Worm (Caenorhabditis elegans) whole organism, midembryonic: ENCODE measurements around the gene K02D10.8.

Experiments
- T22C8.4 ChIP-seq: fragments of 200-800 bp; sonication (Bioruptor generic); IDR thresholded peaks from 2 replicates; pipeline ENCODE4 v1.3.6; 2022; ENCODE audit warnings: missing genetic modification characterization, missing compliant biosample characterization
- cog-1 ChIP-seq: sonication (generic microtip); optimal IDR thresholded peaks from 2 replicates; lab custom pipeline; 2016; ENCODE audit warnings: missing genetic modification characterization, missing compliant biosample characterization
- flt-1 ChIP-seq: fragments of 200-800 bp; sonication (Bioruptor generic); IDR thresholded peaks from 2 replicates; pipeline ENCODE4 v1.3.6; 2022; ENCODE audit warnings: missing genetic modification characterization, missing compliant biosample characterization
- klf-2 ChIP-seq: fragments of 200-800 bp; sonication (Bioruptor generic); conservative IDR thresholded peaks from 2 replicates; pipeline ENCODE4 v1.3.6; 2022; ENCODE audit warnings: missing genetic modification reagents, missing genetic modification characterization, missing compliant biosample characterization
- med-1 ChIP-seq: sonication (generic microtip); optimal IDR thresholded peaks from 2 replicates; lab custom pipeline; 2017; ENCODE audit warnings: missing genetic modification characterization, mild to moderate bottlenecking, missing compliant biosample characterization, antibody characterized with exemption, missing genetic modification reagents; ENCODE audit not compliant: insufficient read depth
- ref-1 ChIP-seq: fragments of 200-800 bp; sonication (Bioruptor generic); conservative IDR thresholded peaks from 2 replicates; pipeline ENCODE4 v1.3.6; 2022; ENCODE audit warnings: missing genetic modification reagents, missing genetic modification characterization, missing compliant biosample characterization
- tab-1 ChIP-seq: fragments of 200-800 bp; sonication (Bioruptor generic); IDR thresholded peaks from 2 replicates; pipeline ENCODE4 v1.3.6; 2022; ENCODE audit warnings: missing genetic modification characterization, missing compliant biosample characterization
- ztf-23 ChIP-seq: fragments of 200-800 bp; sonication (Bioruptor generic); IDR thresholded peaks from 2 replicates; pipeline ENCODE4 v1.3.6; 2022; ENCODE audit warnings: missing genetic modification reagents, missing genetic modification characterization, missing compliant biosample characterization
- ztf-29 ChIP-seq: fragments of 200-800 bp; sonication (Bioruptor generic); IDR thresholded peaks from 2 replicates; pipeline ENCODE4 v1.3.6; 2022; ENCODE audit warnings: missing genetic modification reagents, missing genetic modification characterization, missing compliant biosample characterization

The K02D10.8 gene

DNA sequence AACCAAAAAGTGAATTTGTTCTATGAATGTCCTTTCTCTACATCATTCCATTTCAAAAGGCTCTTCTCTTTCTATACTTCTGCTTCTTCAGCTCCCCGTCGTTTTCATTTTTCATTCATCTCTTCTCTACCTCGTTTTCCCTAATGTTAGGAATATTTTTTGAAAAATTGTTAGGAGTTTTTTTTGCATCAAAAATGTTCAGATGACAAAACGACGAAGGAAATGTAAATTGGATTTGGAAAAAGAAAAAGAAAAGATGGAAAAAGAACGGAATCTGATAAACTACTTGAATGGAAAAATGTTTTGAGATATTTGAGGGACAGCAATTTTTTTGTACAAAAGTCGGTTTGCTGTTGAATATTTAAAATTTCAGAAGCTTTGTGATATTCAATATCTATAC, 41.4 kb upstream of the K02D10.8 start:
- no peak for TF ChIP-seq cog-1 (tag; lab: Kevin White, UChicago)
- no peak for TF ChIP-seq klf-2 (GFP tag; lab: Robert Waterston, UW)
- no peak for TF ChIP-seq T22C8.4 (GFP tag; lab: Robert Waterston, UW)
- no peak for TF ChIP-seq ztf-23
- TF ChIP-seq flt-1: no peak
- TF ChIP-seq tab-1: no peak
- TF ChIP-seq ztf-29 (GFP tag; lab: Robert Waterston, UW): no peak
- TF ChIP-seq ref-1: no peak
- no peak for TF ChIP-seq med-1 (GFP tag; lab: Kevin White, UChicago)

DNA sequence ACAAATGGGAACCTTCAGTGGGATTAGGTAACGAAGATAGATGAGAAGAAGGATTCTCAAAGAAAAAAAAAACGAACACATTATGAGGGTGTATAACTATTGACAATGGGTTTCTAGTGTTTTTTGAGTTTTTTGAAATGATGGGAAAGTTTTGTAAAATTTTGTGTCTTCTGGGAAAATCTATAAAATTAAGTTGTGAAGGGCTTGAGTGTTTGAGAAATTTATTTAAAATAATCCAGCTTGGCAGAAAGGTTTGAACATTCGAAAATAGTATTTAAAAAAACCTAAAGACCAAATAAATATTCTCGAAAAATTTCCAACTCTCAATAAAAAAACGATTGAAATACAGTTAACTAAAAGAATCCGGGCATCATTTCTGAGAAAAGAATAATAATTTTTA, 41.0 kb upstream of the K02D10.8 start:
- TF ChIP-seq cog-1 (tag; lab: Kevin White, UChicago) (no peak), klf-2 (GFP tag; lab: Robert Waterston, UW) (no peak), tab-1 (no peak), ztf-23 (no peak), med-1 (GFP tag; lab: Kevin White, UChicago) (no peak), ztf-29 (GFP tag; lab: Robert Waterston, UW) (no peak), ref-1 (no peak), flt-1 (no peak), T22C8.4 (GFP tag; lab: Robert Waterston, UW) (no peak)

DNA sequence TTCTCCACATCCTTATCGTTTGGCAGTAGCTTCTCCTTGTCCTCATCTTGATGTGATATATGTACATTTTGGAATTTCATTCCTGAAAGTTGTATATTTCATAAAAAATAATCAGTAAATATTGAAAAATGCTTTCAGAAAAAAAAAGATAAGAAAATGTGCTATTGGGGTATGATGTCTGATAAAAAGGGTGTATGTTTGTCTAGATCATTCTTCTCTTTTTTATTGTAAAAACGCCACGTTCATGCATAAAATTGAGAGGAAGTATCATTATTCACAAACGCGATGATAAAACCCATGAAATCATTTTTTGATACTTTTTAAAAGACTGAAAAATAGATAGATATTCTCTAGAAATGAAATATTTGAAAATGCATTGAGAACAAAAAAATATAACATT, 37.6 kb upstream of the K02D10.8 start:
- TF ChIP-seq ztf-23 (no peak), ztf-29 (GFP tag; lab: Robert Waterston, UW) (no peak), med-1 (GFP tag; lab: Kevin White, UChicago) (no peak), ref-1 (no peak), T22C8.4 (GFP tag; lab: Robert Waterston, UW) (no peak), tab-1 (no peak), flt-1 (no peak), cog-1 (tag; lab: Kevin White, UChicago) (no peak), klf-2 (GFP tag; lab: Robert Waterston, UW) (no peak)

DNA sequence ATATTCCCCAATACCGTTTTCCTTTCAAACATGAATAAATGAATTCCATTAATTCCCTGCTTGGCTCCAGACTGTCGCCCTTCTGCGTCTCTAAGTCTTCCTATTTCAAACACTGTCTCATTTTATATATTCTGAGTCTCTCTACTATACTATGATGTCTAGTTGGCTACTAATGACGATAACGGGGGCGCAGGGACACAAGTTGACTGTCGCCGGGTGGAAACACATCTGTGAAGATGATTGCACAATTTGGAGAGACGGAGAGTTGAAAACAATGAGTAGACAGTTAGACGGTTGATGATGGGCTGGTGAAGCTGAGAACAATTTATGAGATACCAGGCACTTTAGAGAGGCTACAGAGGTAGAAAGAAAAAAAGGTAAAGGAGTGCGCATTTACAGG, 36.7 kb upstream of the K02D10.8 start, which contains the start of gene sma-2:
Gene sma-2 (plus strand): TSS at position 194 of the 400 bp plus-strand sequence.
- TF ChIP-seq tab-1 (no peak), klf-2 (GFP tag; lab: Robert Waterston, UW) (no peak), T22C8.4 (GFP tag; lab: Robert Waterston, UW) (no peak), flt-1 (no peak), cog-1 (tag; lab: Kevin White, UChicago) (no peak), med-1 (GFP tag; lab: Kevin White, UChicago) (no peak), ref-1 (no peak), ztf-23 (no peak), ztf-29 (GFP tag; lab: Robert Waterston, UW) (no peak)

DNA sequence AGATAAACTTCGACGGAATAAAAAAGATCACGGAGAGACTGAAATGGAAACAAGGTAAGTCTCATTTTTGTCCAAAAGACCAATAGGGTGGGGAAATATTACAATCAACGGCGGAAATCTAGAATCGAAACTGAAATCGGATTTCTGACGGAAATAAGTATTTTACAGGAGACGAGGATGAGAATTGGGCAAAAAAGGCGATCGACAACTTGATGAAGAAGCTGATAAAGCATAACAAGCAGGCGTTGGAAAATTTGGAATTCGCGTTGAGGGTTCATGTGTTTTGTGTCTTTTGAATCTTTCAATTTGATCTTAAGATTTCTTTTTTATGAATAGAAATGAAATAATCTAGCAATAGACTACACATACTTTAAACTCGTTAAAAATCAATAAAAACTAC, 35.6 kb upstream of the K02D10.8 start, which contains the start of gene ugtp-1:
Gene ugtp-1 (minus strand): TSS at position 101 of the 400 bp plus-strand sequence.
- TF ChIP-seq ztf-23 (no peak), klf-2 (GFP tag; lab: Robert Waterston, UW) (no peak), cog-1 (tag; lab: Kevin White, UChicago) (no peak), ref-1 (no peak)

DNA sequence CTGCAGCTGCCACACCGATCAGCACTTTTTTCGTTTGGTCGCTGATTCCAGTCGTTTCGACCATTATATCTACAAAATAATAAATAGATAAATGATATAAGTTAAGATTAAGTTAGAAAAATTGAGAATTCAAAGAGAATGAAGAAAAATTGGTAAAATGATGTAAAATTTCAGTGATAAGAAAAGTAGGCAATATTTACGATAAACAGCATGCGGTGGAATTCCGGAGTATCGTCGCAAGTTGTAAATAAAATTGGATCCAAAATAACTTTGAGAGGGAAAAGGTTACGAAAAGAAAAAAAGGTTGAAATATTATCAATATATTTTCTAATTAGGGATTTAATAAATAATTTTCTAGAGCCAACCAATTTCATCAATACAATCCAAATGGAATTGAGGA, 31.5 kb upstream of the K02D10.8 start, which contains the start of gene tomm-70:
Gene tomm-70 (minus strand): TSS at position 69 of the 400 bp plus-strand sequence.
- TF ChIP-seq tab-1: no peak
- TF ChIP-seq cog-1 (tag; lab: Kevin White, UChicago): no peak
- TF ChIP-seq ztf-29 (GFP tag; lab: Robert Waterston, UW): no peak
- TF ChIP-seq ref-1: no peak
- TF ChIP-seq klf-2 (GFP tag; lab: Robert Waterston, UW): no peak
- no peak for TF ChIP-seq T22C8.4 (GFP tag; lab: Robert Waterston, UW)
- TF ChIP-seq flt-1: no peak
- no peak for TF ChIP-seq ztf-23
- TF ChIP-seq med-1 (GFP tag; lab: Kevin White, UChicago): no peak

DNA sequence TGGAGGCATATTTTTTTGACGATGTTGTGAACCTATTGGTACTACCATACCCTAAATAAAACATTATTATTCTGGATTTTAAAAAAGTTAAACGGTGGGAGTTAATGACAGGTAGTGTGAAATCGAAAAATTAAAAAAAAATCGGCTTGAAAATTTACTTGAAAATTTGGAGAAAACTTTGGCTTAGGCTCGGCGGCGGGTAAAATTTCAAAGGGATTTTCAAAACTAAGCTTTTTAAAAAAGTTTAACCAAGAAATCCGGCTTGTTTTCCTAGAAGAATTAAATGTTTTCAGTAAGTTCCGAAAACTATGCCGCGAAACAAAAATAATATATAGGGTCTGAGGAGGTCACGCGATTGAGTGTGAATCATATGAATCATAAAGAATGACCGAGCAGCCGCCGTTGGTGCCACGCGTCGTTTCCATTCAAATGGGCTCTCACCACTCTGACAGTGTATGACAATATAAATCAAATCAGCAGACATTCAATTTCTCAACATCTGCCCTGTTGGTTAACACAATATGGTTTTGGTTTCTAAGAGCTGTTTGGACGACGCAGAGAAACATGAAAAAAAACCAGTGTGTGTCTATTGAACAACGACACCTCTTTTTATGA, 25.0 kb upstream of the K02D10.8 start, which contains the start of gene aak-1:
Gene aak-1 (minus strand): TSS at position 51 of the 615 bp plus-strand sequence.
- TF ChIP-seq cog-1 (tag; lab: Kevin White, UChicago) (no peak), flt-1 (no peak), klf-2 (GFP tag; lab: Robert Waterston, UW) (no peak), ref-1 (no peak), ztf-29 (GFP tag; lab: Robert Waterston, UW) (no peak), tab-1 (no peak), med-1 (GFP tag; lab: Kevin White, UChicago) (no peak), ztf-23 (no peak), T22C8.4 (GFP tag; lab: Robert Waterston, UW) (no peak)

DNA sequence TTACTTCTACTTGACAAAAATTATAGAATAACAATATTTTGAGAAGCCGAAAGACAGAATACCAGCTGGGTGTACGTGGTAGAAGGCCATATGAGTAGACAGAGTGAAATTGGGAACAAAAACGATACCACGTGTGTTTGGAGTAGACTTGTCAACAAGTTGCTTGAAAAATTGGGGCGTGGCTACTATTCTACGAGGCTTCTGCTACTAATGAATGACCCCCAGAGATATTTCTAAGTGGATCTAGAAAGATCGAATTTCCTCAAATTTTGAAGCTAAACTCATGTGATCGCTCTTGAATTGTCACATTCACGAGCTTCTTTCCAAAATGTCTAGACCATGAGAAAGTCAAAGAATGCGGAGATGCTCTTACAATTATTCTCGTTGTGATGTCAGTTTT, 24.2 kb upstream of the K02D10.8 start:
- TF ChIP-seq tab-1: no peak
- TF ChIP-seq flt-1: no peak
- TF ChIP-seq ref-1: no peak
- TF ChIP-seq med-1 (GFP tag; lab: Kevin White, UChicago): no peak
- TF ChIP-seq ztf-29 (GFP tag; lab: Robert Waterston, UW): no peak
- no peak for TF ChIP-seq T22C8.4 (GFP tag; lab: Robert Waterston, UW)
- TF ChIP-seq klf-2 (GFP tag; lab: Robert Waterston, UW): no peak
- TF ChIP-seq ztf-23: no peak
- no peak for TF ChIP-seq cog-1 (tag; lab: Kevin White, UChicago)

DNA sequence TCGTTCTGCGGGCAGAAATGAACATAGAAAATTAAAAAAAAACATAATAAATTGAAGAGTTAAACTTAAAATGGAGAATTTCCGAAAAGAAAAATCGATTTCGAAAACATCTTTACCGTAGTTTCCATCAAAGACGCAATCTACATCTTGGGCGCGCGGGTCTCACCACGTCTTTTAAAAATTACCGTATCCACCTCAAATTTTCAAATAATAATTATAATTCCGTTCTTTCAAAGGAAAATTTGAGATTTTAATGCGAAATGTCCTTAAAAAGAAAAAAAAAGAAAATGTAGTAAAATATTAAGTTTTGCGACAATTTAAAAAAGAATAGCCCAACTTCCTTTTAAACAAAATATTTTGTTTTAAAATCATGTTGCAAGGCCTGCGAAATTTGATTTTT, 23.1 kb upstream of the K02D10.8 start:
- no peak for TF ChIP-seq ref-1
- TF ChIP-seq med-1 (GFP tag; lab: Kevin White, UChicago): no peak

DNA sequence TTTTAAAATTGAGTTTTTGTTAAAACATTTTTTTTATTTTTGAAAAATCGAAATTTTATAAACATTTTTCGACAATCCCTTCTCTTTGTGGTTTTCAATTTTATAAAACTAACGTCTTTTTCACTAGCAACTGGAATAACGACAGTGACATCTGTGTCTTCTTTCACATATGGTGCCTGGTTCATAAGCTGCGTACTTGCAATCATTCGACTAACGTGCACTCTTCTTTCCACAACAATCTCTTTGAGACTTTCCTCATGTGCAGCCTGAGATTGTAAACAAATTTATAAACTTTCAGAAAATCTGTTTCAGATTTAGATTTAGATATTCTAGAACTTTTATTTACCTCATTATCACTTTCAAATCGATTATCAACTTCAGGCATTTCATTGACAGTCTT, 21.1 kb upstream of the K02D10.8 start:
- TF ChIP-seq T22C8.4 (GFP tag; lab: Robert Waterston, UW) (no peak), flt-1 (no peak), ref-1 (no peak), klf-2 (GFP tag; lab: Robert Waterston, UW) (no peak), tab-1 (no peak), ztf-29 (GFP tag; lab: Robert Waterston, UW) (no peak), cog-1 (tag; lab: Kevin White, UChicago) (no peak), ztf-23 (no peak)
